Worm (Caenorhabditis elegans) whole organism, L4/young adult: ENCODE measurements around the gene srz-62.

Source experiments
- W03F9.2 ChIP-seq: fragments of 150-350 bp; optimal IDR thresholded peaks from 2 replicates; lab custom pipeline; 2014; ENCODE audit warnings: missing biosample characterization, missing genetic modification characterization
- dao-5 ChIP-seq: sonication (generic microtip); optimal IDR thresholded peaks from 2 replicates; lab custom pipeline; 2016; ENCODE audit warnings: missing genotype, missing genetic modification characterization, moderate library complexity, missing compliant biosample characterization
- him-1 ChIP-seq: sonication (generic microtip); optimal IDR thresholded peaks from 2 replicates; lab custom pipeline; 2016; ENCODE audit warnings: missing genotype, missing genetic modification reagents, missing genetic modification characterization, missing compliant biosample characterization

- TF ChIP-seq him-1 (tag; lab: Kevin White, UChicago) (no peak), W03F9.2 (tag; lab: Kevin White, UChicago) (no peak), dao-5 (tag; lab: Kevin White, UChicago) (no peak)
Observed at ce11 chrIV:3892027-3892426, 8.3 kb upstream of the srz-62 start, which contains the start of gene F56D6.9.
